Fruit fly (Drosophila melanogaster) Kc167 (cell line): ENCODE measurements around the gene Cpr65Aw.

Experiments used
- Myc ChIP-seq: fragments of >200 bp; optimal IDR thresholded peaks from 2 replicates; lab custom pipeline; 2017; ENCODE audit warnings: missing external identifiers
- Sin3A ChIP-seq: fragments of >200 bp; optimal IDR thresholded peaks from 2 replicates; lab custom pipeline; 2018; ENCODE audit warnings: missing external identifiers
- h ChIP-seq: fragments of >200 bp; optimal IDR thresholded peaks from 3 replicates; lab custom pipeline; 2018; ENCODE audit warnings: missing external identifiers
- insv ChIP-seq: fragments of >200 bp; optimal IDR thresholded peaks from 3 replicates; lab custom pipeline; 2018; ENCODE audit warnings: missing external identifiers
- psq ChIP-seq: fragments of >200 bp; optimal IDR thresholded peaks from 2 replicates; lab custom pipeline; 2017; ENCODE audit warnings: missing external identifiers
- ttk ChIP-seq: sonication (Bioruptor generic); optimal IDR thresholded peaks from 2 replicates; lab custom pipeline; 2017; ENCODE audit warnings: missing external identifiers

The Cpr65Aw gene

dm6 chr3L:6116881-6117280 is 25.3 kb downstream of the Cpr65Aw start:
- TF ChIP-seq h, result no peak
- no peak for TF ChIP-seq Myc (lab: Kevin White, UChicago)

dm6 chr3L:6115505-6115904 is 26.7 kb downstream of the Cpr65Aw start:
- no peak for TF ChIP-seq h
- no peak for TF ChIP-seq insv
- TF ChIP-seq psq, result no peak
- no peak for TF ChIP-seq ttk (lab: Kevin White, UChicago)
- TF ChIP-seq Myc (lab: Kevin White, UChicago), result no peak
- no peak for TF ChIP-seq Sin3A

DNA sequence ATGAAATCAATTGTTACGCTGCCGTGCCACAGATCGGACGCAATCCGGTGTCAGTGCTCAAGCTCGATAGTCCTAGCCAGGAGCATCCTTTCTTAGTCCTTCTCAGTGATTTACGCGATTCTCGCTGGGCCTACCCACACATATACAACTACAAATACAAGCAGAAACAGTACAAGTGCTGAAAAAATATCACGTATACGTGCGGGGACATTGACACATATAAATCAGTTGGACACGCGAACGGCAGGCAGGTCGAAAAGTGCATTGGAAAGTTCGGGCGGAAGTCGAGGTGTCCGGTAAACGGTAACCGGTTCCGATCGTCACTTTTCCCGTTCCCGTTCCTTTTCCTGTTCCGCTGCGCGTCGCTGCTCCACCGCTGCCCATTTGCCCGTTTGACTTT is 30.8 kb downstream of the Cpr65Aw start:
- no peak for TF ChIP-seq insv

DNA sequence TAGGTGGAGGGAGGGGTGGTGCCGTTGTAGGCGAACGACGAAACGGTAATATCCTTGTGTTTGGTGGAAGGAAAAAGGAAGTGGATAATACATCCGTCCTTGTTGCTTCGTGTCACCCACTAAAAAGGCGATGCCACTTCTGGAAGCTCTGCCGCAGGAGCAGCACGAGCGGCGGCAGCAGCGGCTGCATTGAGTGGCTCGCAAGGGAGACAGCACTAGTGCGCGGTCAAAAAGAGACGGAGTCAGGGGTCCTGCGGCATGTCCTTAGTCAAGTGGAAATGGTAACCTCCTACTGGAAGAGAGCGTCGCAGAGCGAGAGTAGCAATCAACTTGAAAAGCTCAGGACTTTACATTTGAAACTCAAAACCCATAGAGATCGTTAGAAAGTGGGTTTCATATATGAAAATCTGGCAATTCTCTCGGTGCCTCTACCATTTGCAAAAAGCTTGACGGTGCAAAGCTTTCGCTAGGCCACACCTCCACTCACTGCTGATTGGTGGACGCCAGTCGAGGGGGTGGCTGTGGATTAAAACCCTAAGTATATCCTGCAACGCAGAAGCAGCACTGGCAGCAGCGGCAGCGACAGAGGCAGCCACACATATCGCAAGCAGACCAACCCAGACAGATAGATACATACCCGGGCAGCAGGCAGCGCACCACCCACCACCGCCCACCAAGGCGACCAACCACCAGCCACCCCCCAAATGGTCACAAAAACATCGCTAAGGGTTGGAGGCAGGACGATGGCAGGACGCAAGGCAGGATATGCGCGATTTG is 31.4 kb downstream of the Cpr65Aw start:
- TF ChIP-seq Sin3A (no peak), psq (no peak), ttk (lab: Kevin White, UChicago) (no peak), insv (no peak), h (no peak), Myc (lab: Kevin White, UChicago) (no peak)

DNA sequence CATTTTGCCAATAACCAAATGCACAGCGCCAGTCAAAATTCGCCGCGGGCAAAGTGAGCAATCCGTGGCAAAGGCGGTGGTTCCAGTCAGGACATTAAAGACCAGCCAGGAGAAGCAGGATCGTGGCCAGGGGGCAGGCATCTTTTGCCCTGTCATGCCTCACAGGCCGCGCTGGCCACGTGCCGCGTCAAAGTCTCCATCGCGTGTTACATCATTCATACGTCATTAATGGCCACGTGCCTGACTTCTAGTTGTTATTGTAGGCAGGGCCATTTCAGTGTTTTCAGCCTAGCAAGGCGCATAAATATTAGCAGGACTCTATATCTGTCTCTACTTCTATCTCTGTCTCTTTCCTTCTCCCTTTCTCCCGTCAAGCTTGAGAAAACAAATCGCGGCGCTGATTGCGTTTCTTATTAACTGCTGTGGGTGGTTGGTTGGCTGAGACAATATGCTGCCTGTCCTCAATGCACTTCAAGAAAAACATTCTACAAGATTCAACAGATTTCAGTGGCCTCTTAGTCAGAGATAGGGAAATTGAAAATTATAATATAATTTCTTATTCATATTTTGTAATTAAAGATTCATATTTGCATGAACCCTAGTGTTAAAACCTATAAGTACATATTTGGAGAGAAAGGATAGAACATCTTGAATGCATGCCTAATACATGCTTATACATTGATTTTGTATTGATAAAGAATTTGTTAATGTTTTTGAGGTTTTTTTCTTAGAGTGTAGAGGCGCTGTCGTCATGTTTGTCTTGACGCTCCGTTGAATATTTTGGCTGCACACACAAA is 33.8 kb downstream of the Cpr65Aw start:
- no peak for TF ChIP-seq h
- TF ChIP-seq Myc (lab: Kevin White, UChicago), result no peak
- TF ChIP-seq psq, result no peak
- TF ChIP-seq insv, result no peak
- TF ChIP-seq ttk (lab: Kevin White, UChicago), result no peak
- TF ChIP-seq Sin3A, result no peak

DNA sequence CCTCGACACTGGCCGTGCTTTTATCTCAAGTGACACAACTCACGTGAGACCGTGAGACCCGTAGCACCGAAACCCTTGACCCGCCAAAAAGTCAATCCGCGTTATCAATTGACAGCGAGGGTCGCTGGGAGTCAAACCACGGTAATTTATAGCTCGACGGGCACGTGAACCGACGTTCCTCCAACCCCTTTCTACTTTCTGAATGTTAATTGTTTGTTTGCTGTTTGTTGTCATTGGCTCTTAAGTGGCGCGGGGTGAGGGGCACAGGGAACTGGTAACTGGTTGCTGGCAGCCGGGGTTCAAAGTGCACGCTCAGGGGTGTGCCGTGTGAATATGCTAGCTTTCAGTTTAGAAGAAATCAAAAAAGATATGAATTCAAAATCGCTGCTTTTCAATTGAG is 35.5 kb downstream of the Cpr65Aw start:
- TF ChIP-seq Myc (lab: Kevin White, UChicago) (no peak), psq (no peak), h (no peak), insv (no peak), ttk (lab: Kevin White, UChicago) (no peak)

- TF ChIP-seq psq (no peak), ttk (lab: Kevin White, UChicago) (no peak), Myc (lab: Kevin White, UChicago) (no peak), Sin3A (no peak), h (no peak), insv (no peak)
These were observed 36.8 kb downstream of the Cpr65Aw start for dm6 chr3L:6105435-6105834.

dm6 chr3L:6104551-6104950 is 37.7 kb downstream of the Cpr65Aw start:
- TF ChIP-seq Myc (lab: Kevin White, UChicago), result no peak
- TF ChIP-seq Sin3A, result no peak
- TF ChIP-seq insv, result no peak
- no peak for TF ChIP-seq psq
- no peak for TF ChIP-seq ttk (lab: Kevin White, UChicago)
- TF ChIP-seq h, result no peak

dm6 chr3L:6103658-6104057 is 38.6 kb downstream of the Cpr65Aw start:
- TF ChIP-seq insv (no peak), h (no peak), ttk (lab: Kevin White, UChicago) (no peak), psq (no peak), Sin3A (no peak), Myc (lab: Kevin White, UChicago) (no peak)

DNA sequence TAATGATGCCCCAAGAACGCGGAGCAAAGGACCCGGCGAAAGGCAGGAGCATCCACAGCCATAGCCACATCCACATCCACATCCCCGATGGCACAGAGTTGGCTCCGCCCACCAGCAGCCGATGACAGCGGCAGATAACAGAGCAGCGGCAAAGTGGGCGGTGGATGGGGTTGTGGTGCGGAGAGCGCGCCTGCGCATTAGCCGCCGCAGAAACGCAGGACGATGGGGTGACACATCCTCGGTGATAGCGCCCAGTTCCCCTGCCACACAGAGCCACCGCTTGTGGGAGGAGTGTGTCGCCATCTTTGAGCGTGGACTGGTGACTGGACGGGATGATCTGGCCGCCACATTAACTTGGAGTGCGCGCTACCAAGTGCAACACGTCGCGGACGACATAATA is 44.9 kb downstream of the Cpr65Aw start, which contains the start of gene Ets65A:
Gene Ets65A (plus strand): TSS at position 348 of the 400 bp plus-strand sequence.
- no peak for TF ChIP-seq h
- TF ChIP-seq Myc (lab: Kevin White, UChicago), result no peak

DNA sequence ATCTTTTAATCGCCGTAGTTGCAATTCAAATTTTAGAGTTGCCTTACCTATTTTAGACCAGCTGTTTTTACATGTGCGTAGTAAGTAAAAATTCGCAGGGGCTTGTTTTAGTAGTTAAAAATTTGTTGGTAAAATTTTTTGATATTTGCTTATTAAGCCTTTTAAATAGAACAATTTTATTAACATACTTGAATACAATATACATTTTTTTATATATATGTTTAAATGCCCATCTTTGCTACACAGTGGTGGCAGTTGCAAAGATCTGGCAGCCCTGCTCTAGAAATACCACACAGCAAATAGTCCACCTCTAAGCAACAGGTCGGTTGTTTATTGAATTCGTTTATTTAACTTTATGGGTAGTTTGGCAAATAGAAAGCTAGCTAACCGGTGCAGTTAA is 47.5 kb downstream of the Cpr65Aw start, which contains the start of the genes CG10467 and loj:
Gene CG10467 (minus strand): TSS at position 51 of the 400 bp plus-strand sequence.
Gene loj (plus strand): TSS at position 291 of the 400 bp plus-strand sequence.
- TF ChIP-seq ttk (lab: Kevin White, UChicago) (no peak), Sin3A (no peak), h (no peak), insv (no peak), psq (no peak), Myc (lab: Kevin White, UChicago) (no peak)

DNA sequence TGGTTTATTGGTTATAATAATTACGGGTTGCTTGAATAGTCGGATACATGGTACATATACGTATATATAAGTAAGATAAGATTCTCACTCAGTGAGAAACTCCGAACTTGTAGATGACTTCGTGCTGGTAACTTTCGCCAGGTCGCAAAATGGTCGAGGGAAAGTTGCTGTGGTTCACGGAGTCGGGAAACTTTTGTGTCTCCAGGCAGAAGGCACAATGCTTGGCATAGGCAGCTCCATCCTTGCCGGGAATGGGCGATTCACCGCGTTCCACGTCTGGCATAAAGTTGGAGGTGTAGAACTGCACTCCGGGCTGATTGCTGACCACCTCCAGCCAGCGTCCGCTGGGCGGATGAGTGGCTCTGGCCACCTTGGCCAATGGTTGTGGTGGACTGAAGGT is 49.0 kb downstream of the Cpr65Aw start, which contains the start of gene CG10469:
Gene CG10469 (minus strand): TSS at position 101 of the 400 bp plus-strand sequence.
- TF ChIP-seq Sin3A (no peak), h (no peak), insv (no peak), ttk (lab: Kevin White, UChicago) (no peak), Myc (lab: Kevin White, UChicago) (no peak), psq (no peak)
